Fruit fly (Drosophila melanogaster) whole organism, embryonic: Measurements from ENCODE around the gene CG33298.

Source experiments
- Adf1 ChIP-seq: fragments of 200-800 bp; sonication (Bioruptor generic); IDR thresholded peaks from 2 replicates; pipeline ENCODE4 v1.3.6; 2022; ENCODE audit warnings: missing biosample characterization, missing genetic modification characterization
- CG10209 ChIP-seq: fragments of 200-800 bp; sonication (Bioruptor generic); optimal IDR thresholded peaks from 3 replicates; lab custom pipeline; 2017; ENCODE audit warnings: missing biosample characterization, mild to moderate bottlenecking, missing genetic modification characterization, missing genetic modification reagents
- CG10321 ChIP-seq: fragments of 200-800 bp; sonication (Bioruptor generic); IDR thresholded peaks from 2 replicates; pipeline ENCODE4 v1.3.6; 2022; ENCODE audit warnings: missing biosample characterization, missing genetic modification characterization
- CG10462 ChIP-seq: fragments of 200-800 bp; sonication (Bioruptor generic); optimal IDR thresholded peaks from 2 replicates; lab custom pipeline; 2016; ENCODE audit warnings: missing biosample characterization, missing genetic modification characterization
- CG10654 ChIP-seq: fragments of 200-800 bp; sonication (Bioruptor generic); optimal IDR thresholded peaks from 2 replicates; lab custom pipeline; 2016; ENCODE audit warnings: missing biosample characterization, missing genetic modification characterization
- CG12104 ChIP-seq: fragments of 200-800 bp; sonication (Bioruptor generic); optimal IDR thresholded peaks from 3 replicates; lab custom pipeline; 2016; ENCODE audit warnings: missing biosample characterization, missing genetic modification characterization
- CG12155 ChIP-seq: fragments of 200-800 bp; sonication (Bioruptor generic); optimal IDR thresholded peaks from 3 replicates; lab custom pipeline; 2016; ENCODE audit warnings: missing biosample characterization, missing genetic modification characterization
- CG12219 ChIP-seq: fragments of 200-800 bp; sonication (Bioruptor generic); optimal IDR thresholded peaks from 3 replicates; lab custom pipeline; 2018; ENCODE audit warnings: missing biosample characterization, mild to moderate bottlenecking, missing genetic modification characterization
- CG13123 ChIP-seq: fragments of 200-800 bp; sonication (Bioruptor generic); optimal IDR thresholded peaks from 2 replicates; lab custom pipeline; 2016; ENCODE audit warnings: missing biosample characterization, missing genetic modification characterization
- CG13424 ChIP-seq: fragments of 200-800 bp; sonication (Bioruptor generic); optimal IDR thresholded peaks from 2 replicates; lab custom pipeline; 2019; ENCODE audit warnings: missing biosample characterization, mild to moderate bottlenecking, missing genetic modification characterization, moderate library complexity
- CG13894 ChIP-seq: fragments of 200-800 bp; sonication (Bioruptor generic); optimal IDR thresholded peaks from 3 replicates; lab custom pipeline; 2018; ENCODE audit warnings: missing biosample characterization, mild to moderate bottlenecking, missing genetic modification characterization, moderate library complexity
- CG18011 ChIP-seq: fragments of 200-800 bp; sonication (Bioruptor generic); optimal IDR thresholded peaks from 2 replicates; lab custom pipeline; 2017; ENCODE audit warnings: missing biosample characterization, missing genetic modification characterization, mild to moderate bottlenecking, moderate library complexity, missing genotype
- CG18764 ChIP-seq: fragments of 200-800 bp; sonication (Bioruptor generic); optimal IDR thresholded peaks from 3 replicates; lab custom pipeline; 2016; ENCODE audit warnings: missing biosample characterization, missing genetic modification characterization
- CG2875 ChIP-seq: fragments of 200-800 bp; sonication (Bioruptor generic); optimal IDR thresholded peaks from 2 replicates; lab custom pipeline; 2017; ENCODE audit warnings: missing biosample characterization, mild to moderate bottlenecking, missing genetic modification characterization, missing genetic modification reagents
- CG31441 ChIP-seq: fragments of 200-800 bp; sonication (Bioruptor generic); IDR thresholded peaks from 2 replicates; pipeline ENCODE4 v1.3.6; 2022; ENCODE audit warnings: missing biosample characterization, missing genetic modification characterization
- CG3281 ChIP-seq: fragments of 200-800 bp; sonication (Bioruptor generic); optimal IDR thresholded peaks from 3 replicates; lab custom pipeline; 2017; ENCODE audit warnings: missing biosample characterization, mild to moderate bottlenecking, missing genetic modification characterization
- CG3726 ChIP-seq: fragments of 200-800 bp; sonication (Bioruptor generic); IDR thresholded peaks from 3 replicates; pipeline ENCODE4, ENCODE4 v1.3.6; 2022; ENCODE audit warnings: missing biosample characterization, missing genetic modification characterization
- CG3838 ChIP-seq: fragments of 200-800 bp; sonication (Bioruptor generic); optimal IDR thresholded peaks from 3 replicates; lab custom pipeline; 2016; ENCODE audit warnings: missing biosample characterization, missing genetic modification characterization
- CG4328 ChIP-seq: fragments of 200-800 bp; sonication (Bioruptor generic); optimal IDR thresholded peaks from 3 replicates; lab custom pipeline; 2017; ENCODE audit warnings: missing biosample characterization, missing genetic modification reagents, missing genetic modification characterization
- CG6683 ChIP-seq: fragments of 200-800 bp; sonication (Bioruptor generic); optimal IDR thresholded peaks from 2 replicates; lab custom pipeline; 2017; ENCODE audit warnings: missing biosample characterization, mild to moderate bottlenecking, missing genetic modification characterization, missing genetic modification reagents
- CG6854 ChIP-seq: fragments of 200-800 bp; sonication (Bioruptor generic); optimal IDR thresholded peaks from 3 replicates; lab custom pipeline; 2017; ENCODE audit warnings: missing biosample characterization, mild to moderate bottlenecking, missing genetic modification characterization
- CG7987 ChIP-seq: fragments of 200-800 bp; sonication (Bioruptor generic); optimal IDR thresholded peaks from 2 replicates; lab custom pipeline; 2018; ENCODE audit warnings: missing biosample characterization, mild to moderate bottlenecking, missing genetic modification characterization, moderate library complexity
- CG8281 ChIP-seq: fragments of 200-800 bp; sonication (Bioruptor generic); optimal IDR thresholded peaks from 2 replicates; lab custom pipeline; 2018; ENCODE audit warnings: missing biosample characterization, mild to moderate bottlenecking, missing genetic modification characterization, moderate library complexity
- CG8944 ChIP-seq: fragments of 200-800 bp; sonication (Bioruptor generic); optimal IDR thresholded peaks from 3 replicates; lab custom pipeline; 2016; ENCODE audit warnings: missing biosample characterization, missing genetic modification characterization
- CG9215 ChIP-seq: fragments of 200-800 bp; sonication (Bioruptor generic); IDR thresholded peaks from 2 replicates; pipeline ENCODE4 v1.3.6; 2022; ENCODE audit warnings: missing biosample characterization, missing genetic modification characterization
- CG9876 ChIP-seq: fragments of 200-800 bp; sonication (Bioruptor generic); optimal IDR thresholded peaks from 2 replicates; lab custom pipeline; 2016; ENCODE audit warnings: missing biosample characterization, missing genetic modification characterization
- D19B ChIP-seq: fragments of 200-800 bp; sonication (Bioruptor generic); optimal IDR thresholded peaks from 2 replicates; lab custom pipeline; 2017; ENCODE audit warnings: missing biosample characterization, mild to moderate bottlenecking, missing genetic modification characterization
- Dip3 ChIP-seq: fragments of 200-800 bp; sonication (Bioruptor generic); optimal IDR thresholded peaks from 3 replicates; lab custom pipeline; 2016; ENCODE audit warnings: missing biosample characterization, missing genetic modification characterization
- Elba2 ChIP-seq: fragments of 200-800 bp; sonication (Bioruptor generic); optimal IDR thresholded peaks from 3 replicates; lab custom pipeline; 2016; ENCODE audit warnings: missing biosample characterization, missing genetic modification characterization
- Fer3 ChIP-seq: fragments of 200-800 bp; sonication (Bioruptor generic); optimal IDR thresholded peaks from 2 replicates; lab custom pipeline; 2018; ENCODE audit warnings: missing biosample characterization, mild to moderate bottlenecking, missing genetic modification characterization, moderate library complexity
- GATAe ChIP-seq: fragments of 200-800 bp; sonication (Bioruptor generic); conservative IDR thresholded peaks from 2 replicates; pipeline ENCODE4 v1.3.6; 2022; ENCODE audit warnings: missing biosample characterization, missing genetic modification characterization
- HLH3B ChIP-seq: fragments of 200-800 bp; sonication (Bioruptor generic); IDR thresholded peaks from 2 replicates; pipeline ENCODE4 v1.3.6; 2022; ENCODE audit warnings: missing biosample characterization, missing genetic modification characterization
- Hmx ChIP-seq: fragments of 200-800 bp; sonication (Bioruptor generic); optimal IDR thresholded peaks from 2 replicates; lab custom pipeline; 2016; ENCODE audit warnings: missing biosample characterization, missing genetic modification characterization
- MESR4 ChIP-seq: fragments of 200-800 bp; sonication (Bioruptor generic); optimal IDR thresholded peaks from 2 replicates; lab custom pipeline; 2018; ENCODE audit warnings: missing biosample characterization, mild to moderate bottlenecking, missing genetic modification characterization, moderate library complexity
- Sin3A ChIP-seq: fragments of >200 bp; optimal IDR thresholded peaks from 2 replicates; lab custom pipeline; 2018
- Six4 ChIP-seq: fragments of 200-800 bp; sonication (Bioruptor generic); optimal IDR thresholded peaks from 2 replicates; lab custom pipeline; 2016; ENCODE audit warnings: missing biosample characterization, missing genetic modification characterization
- Vsx1 ChIP-seq: fragments of 200-800 bp; sonication (Bioruptor generic); optimal IDR thresholded peaks from 2 replicates; lab custom pipeline; 2017; ENCODE audit warnings: missing biosample characterization, mild to moderate bottlenecking, missing genetic modification characterization, missing genetic modification reagents
- en ChIP-seq: fragments of 200-800 bp; sonication (Bioruptor generic); optimal IDR thresholded peaks from 2 replicates; lab custom pipeline; 2016; ENCODE audit warnings: missing biosample characterization, missing genetic modification characterization
- ewg ChIP-seq: fragments of 200-800 bp; sonication (Bioruptor generic); optimal IDR thresholded peaks from 3 replicates; lab custom pipeline; 2017; ENCODE audit warnings: mild to moderate bottlenecking, missing biosample characterization, missing genetic modification reagents, missing genetic modification characterization
- fd96Cb ChIP-seq: fragments of 200-800 bp; sonication (Bioruptor generic); optimal IDR thresholded peaks from 2 replicates; lab custom pipeline; 2018; ENCODE audit warnings: missing biosample characterization, mild to moderate bottlenecking, missing genetic modification characterization, moderate library complexity
- gce ChIP-seq: fragments of 200-800 bp; sonication (Bioruptor generic); IDR thresholded peaks from 3 replicates; pipeline ENCODE4 v1.3.6; 2022; ENCODE audit warnings: missing biosample characterization, missing genetic modification characterization
- phol ChIP-seq: fragments of 200-800 bp; sonication (Bioruptor generic); optimal IDR thresholded peaks from 3 replicates; lab custom pipeline; 2018; ENCODE audit warnings: missing biosample characterization, mild to moderate bottlenecking, missing genetic modification characterization, moderate library complexity
- pnt ChIP-seq: fragments of 200-800 bp; sonication (Bioruptor generic); optimal IDR thresholded peaks from 3 replicates; lab custom pipeline; 2016; ENCODE audit warnings: missing biosample characterization, missing genetic modification characterization
- sc ChIP-seq, 3 experiments: fragments of >200 bp in 2 of 3; fragments of 200-800 bp in 1 of 3; sonication (Bioruptor generic) in 1 of 3; optimal IDR thresholded peaks; 2 replicates in 2 of 3; 3 replicates in 1 of 3; lab custom pipeline; 2017; ENCODE audit warnings: mild to moderate bottlenecking in 1 of 3, missing biosample characterization in 1 of 3, missing genetic modification characterization in 1 of 3, missing genetic modification reagents in 1 of 3
- sqz ChIP-seq: fragments of 200-800 bp; sonication (Bioruptor generic); optimal IDR thresholded peaks from 3 replicates; lab custom pipeline; 2018; ENCODE audit warnings: missing biosample characterization, mild to moderate bottlenecking, missing genetic modification characterization
- sr ChIP-seq: fragments of 200-800 bp; sonication (Bioruptor generic); IDR thresholded peaks from 3 replicates; pipeline ENCODE4 v1.3.6; 2022; ENCODE audit warnings: missing biosample characterization, missing genetic modification characterization
- ttk ChIP-seq: fragments of 200-800 bp; sonication (Bioruptor generic); IDR thresholded peaks from 2 replicates; pipeline ENCODE4 v2.1.2; 2022; ENCODE audit warnings: missing biosample characterization, missing genetic modification characterization
- zfh2 ChIP-seq: fragments of 200-800 bp; sonication (Bioruptor generic); optimal IDR thresholded peaks from 2 replicates; lab custom pipeline; 2016; ENCODE audit warnings: missing biosample characterization, missing genetic modification characterization

The CG33298 gene

dm6 chr2L:9520886-9521868, 25.9 kb downstream of the CG33298 start, which contains the start of gene Oatp30B:
TSS of gene Oatp30B (plus strand) at chr2L:9521210.
- TF ChIP-seq gce (GFP tag; lab: Robert Waterston, UW) = peak; percentile 95; the same call in 2 of the 3 replicates
- TF ChIP-seq CG10321 (GFP tag; lab: Robert Waterston, UW) = peak; percentile 80
- peak; percentile 94 for TF ChIP-seq CG3838 (GFP tag; lab: Kevin White, UChicago)
- TF ChIP-seq Dip3 = peak; percentile 94
- TF ChIP-seq CG10654 = peak; percentile 97
- peak; percentile 92 for TF ChIP-seq CG4328 (GFP tag; lab: Kevin White, UChicago)
- peak; percentile 97 for TF ChIP-seq CG13894 (tag; lab: Kevin White, UChicago)
- peak; percentile 95 for TF ChIP-seq CG13123 (GFP tag; lab: Kevin White, UChicago)
- TF ChIP-seq CG18764 = peak; percentile 94
- peak; percentile 96 for TF ChIP-seq zfh2 (GFP tag; lab: Kevin White, UChicago)
- peak; percentile 97 for TF ChIP-seq HLH3B
- TF ChIP-seq CG6683 (GFP tag; lab: Kevin White, UChicago) = peak; percentile 87
- peak; percentile 92 for TF ChIP-seq en (GFP tag; lab: Kevin White, UChicago)
- peak; percentile 43 for TF ChIP-seq MESR4 (GFP tag; lab: Kevin White, UChicago)
- TF ChIP-seq CG10209 = peak; percentile 96
- TF ChIP-seq Elba2 (GFP tag; lab: Kevin White, UChicago) = peak; percentile 89
- TF ChIP-seq CG9215 (GFP tag; lab: Robert Waterston, UW) = peak; percentile 94
- TF ChIP-seq CG31441 (GFP tag; lab: Robert Waterston, UW) = peak; percentile 95
- peak; percentile 93; the same call in 2 of the 3 replicates for TF ChIP-seq CG3726 (GFP tag; lab: Robert Waterston, UW)
- peak; percentile 96 for TF ChIP-seq CG12155 (GFP tag; lab: Kevin White, UChicago)
- no peak for TF ChIP-seq Sin3A (lab: Kevin White, UChicago)
- TF ChIP-seq pnt (GFP tag; lab: Kevin White, UChicago) = peak; percentile 95
- TF ChIP-seq CG10462 = peak; percentile 94
- TF ChIP-seq fd96Cb (tag; lab: Kevin White, UChicago) = peak; percentile 95
- TF ChIP-seq CG6854 (GFP tag; lab: Kevin White, UChicago) = peak; percentile 90
- TF ChIP-seq Vsx1 = peak; percentile 81
- no peak for TF ChIP-seq sc (optimal IDR thresholded peaks at IDR 0.05; lab: Kevin White, UChicago)
- peak; percentile 86 for TF ChIP-seq sc (GFP tag; optimal IDR thresholded peaks at IDR 0.05; lab: Kevin White, UChicago)
- TF ChIP-seq Six4 (GFP tag; lab: Kevin White, UChicago) = peak; percentile 96
- peak; percentile 80 for TF ChIP-seq sr
- peak; percentile 85 for TF ChIP-seq CG18011
- TF ChIP-seq CG3281 (GFP tag; lab: Kevin White, UChicago) = peak; percentile 93
- peak; percentile 98 for TF ChIP-seq CG13424 (tag; lab: Kevin White, UChicago)
- peak; percentile 91 for TF ChIP-seq CG9876
- peak; percentile 79 for TF ChIP-seq sqz (GFP tag; lab: Kevin White, UChicago)
- TF ChIP-seq Adf1 (GFP tag; lab: Robert Waterston, UW) = peak; percentile 79
- TF ChIP-seq Fer3 (tag; lab: Kevin White, UChicago) = peak; percentile 97
- peak; percentile 92 for TF ChIP-seq GATAe (GFP tag; lab: Robert Waterston, UW)
- peak; percentile 95 for TF ChIP-seq CG12104
- peak; percentile 92 for TF ChIP-seq CG7987 (GFP tag; lab: Kevin White, UChicago)
- peak; percentile 91 for TF ChIP-seq Hmx
- peak; percentile 96 for TF ChIP-seq CG8944
- peak; percentile 97 for TF ChIP-seq phol (tag; lab: Kevin White, UChicago)
- peak; percentile 82 for TF ChIP-seq CG8281
- peak; percentile 94 for TF ChIP-seq CG12219 (GFP tag; lab: Kevin White, UChicago)
- peak; percentile 81 for TF ChIP-seq D19B (GFP tag; lab: Kevin White, UChicago)
- TF ChIP-seq ewg = peak; percentile 88
- peak; percentile 95 for TF ChIP-seq ttk (GFP tag; lab: Robert Waterston, UW)
- TF ChIP-seq CG2875 (GFP tag; lab: Kevin White, UChicago) = peak; percentile 92
